Worm (Caenorhabditis elegans) whole organism, L2 larva: ENCODE measurements around the gene K08D8.9.

Source experiments
- C34F6.9 ChIP-seq: fragments of 150-350 bp; optimal IDR thresholded peaks from 2 replicates; lab custom pipeline; 2014; ENCODE audit warnings: missing biosample characterization, missing genetic modification characterization
- R02D3.7 ChIP-seq: fragments of 150-350 bp; optimal IDR thresholded peaks from 2 replicates; lab custom pipeline; 2014; ENCODE audit warnings: missing biosample characterization, missing genetic modification characterization
- ceh-16 ChIP-seq: fragments of 150-350 bp; optimal IDR thresholded peaks from 2 replicates; lab custom pipeline; 2014; ENCODE audit warnings: missing biosample characterization, missing genetic modification characterization
- elt-1 ChIP-seq: fragments of 150-350 bp; optimal IDR thresholded peaks from 2 replicates; lab custom pipeline; 2014; ENCODE audit warnings: missing biosample characterization, missing genetic modification characterization
- lin-13 ChIP-seq: fragments of 150-350 bp; optimal IDR thresholded peaks from 2 replicates; lab custom pipeline; 2014; ENCODE audit warnings: missing biosample characterization, missing genetic modification reagents, missing genetic modification characterization
- mdl-1 ChIP-seq, 2 experiments: fragments of 150-350 bp in 1 of 2; sonication (generic microtip) in 1 of 2; optimal IDR thresholded peaks; 2 replicates each; lab custom pipeline; 2017; ENCODE audit warnings: missing biosample characterization in 2 of 2, missing genetic modification characterization in 2 of 2
- nhr-11 ChIP-seq: fragments of 150-350 bp; optimal IDR thresholded peaks from 2 replicates; lab custom pipeline; 2014; ENCODE audit warnings: missing biosample characterization, missing genetic modification characterization
- nhr-21 ChIP-seq: fragments of 150-350 bp; optimal IDR thresholded peaks from 2 replicates; lab custom pipeline; 2014; ENCODE audit warnings: missing biosample characterization, missing genetic modification characterization
- nhr-237 ChIP-seq: fragments of 150-350 bp; optimal IDR thresholded peaks from 2 replicates; lab custom pipeline; 2014; ENCODE audit warnings: missing biosample characterization, missing genetic modification characterization
- nhr-6 ChIP-seq: fragments of 150-350 bp; optimal IDR thresholded peaks from 2 replicates; lab custom pipeline; 2014; ENCODE audit warnings: missing biosample characterization, missing genetic modification characterization
- nhr-77 ChIP-seq: fragments of 150-350 bp; optimal IDR thresholded peaks from 2 replicates; lab custom pipeline; 2014; ENCODE audit warnings: missing biosample characterization, missing genetic modification characterization
- skn-1 ChIP-seq: sonication (generic microtip); optimal IDR thresholded peaks from 2 replicates; lab custom pipeline; 2017; ENCODE audit warnings: missing biosample characterization, missing genetic modification characterization
- sma-3 ChIP-seq: sonication (generic microtip); optimal IDR thresholded peaks from 2 replicates; lab custom pipeline; 2016; ENCODE audit warnings: missing genetic modification reagents, missing genetic modification characterization, missing compliant biosample characterization
- sma-9 ChIP-seq, 2 experiments: fragments of 150-350 bp in 1 of 2; sonication (generic microtip) in 1 of 2; optimal IDR thresholded peaks; 2 replicates each; lab custom pipeline; 2014 to 2016; ENCODE audit warnings: missing genetic modification characterization in 2 of 2, mild to moderate bottlenecking in 1 of 2, missing biosample characterization in 1 of 2, missing compliant biosample characterization in 1 of 2, missing genetic modification reagents in 1 of 2, moderate library complexity in 1 of 2

The K08D8.9 gene

ce11 chrIV:12948470-12948869 is 49.0 kb downstream of the K08D8.9 start, which contains the start of gene F55G11.10:
TSS of gene F55G11.10 (plus strand) at chrIV:12948770.
- no peak for TF ChIP-seq mdl-1 (tag; optimal IDR thresholded peaks at IDR 0.05; lab: Kevin White, UChicago)
- TF ChIP-seq nhr-6 (tag; lab: Kevin White, UChicago), result no peak
- TF ChIP-seq nhr-77 (tag; lab: Kevin White, UChicago), result no peak
- TF ChIP-seq elt-1, result no peak
- TF ChIP-seq nhr-237 (tag; lab: Kevin White, UChicago), result no peak
- TF ChIP-seq ceh-16 (tag; lab: Kevin White, UChicago), result no peak
- no peak for TF ChIP-seq nhr-11 (tag; lab: Kevin White, UChicago)
- no peak for TF ChIP-seq lin-13 (GFP tag; lab: Kevin White, UChicago)
- no peak for TF ChIP-seq C34F6.9 (tag; lab: Kevin White, UChicago)
- TF ChIP-seq nhr-21 (tag; lab: Kevin White, UChicago), result no peak
- TF ChIP-seq skn-1 (tag; lab: Kevin White, UChicago), result no peak
- TF ChIP-seq sma-3, result no peak
- no peak for TF ChIP-seq sma-9 (GFP tag; optimal IDR thresholded peaks at IDR 0.05; lab: Kevin White, UChicago)
- TF ChIP-seq sma-9 (tag; optimal IDR thresholded peaks at IDR 0.05; lab: Kevin White, UChicago), result no peak
- TF ChIP-seq R02D3.7, result no peak
